Worm (Caenorhabditis elegans) whole organism, early embryonic: ENCODE results near the gene Y116A8C.469.

Source experiments
- B0310.2 ChIP-seq: sonication (generic microtip); optimal IDR thresholded peaks from 2 replicates; lab custom pipeline; 2016; ENCODE audit warnings: mild to moderate bottlenecking, missing genetic modification characterization, missing compliant biosample characterization
- F13C5.2 ChIP-seq: sonication (generic microtip); optimal IDR thresholded peaks from 2 replicates; lab custom pipeline; 2017; ENCODE audit warnings: mild to moderate bottlenecking, missing genetic modification characterization, inconsistent platforms, missing compliant biosample characterization
- aly-1 ChIP-seq: sonication (generic microtip); optimal IDR thresholded peaks from 2 replicates; lab custom pipeline; 2016; ENCODE audit warnings: missing genetic modification characterization, missing compliant biosample characterization
- ama-1 ChIP-seq: fragments of 150-350 bp; optimal IDR thresholded peaks from 2 replicates; lab custom pipeline; 2014
- ceh-13 ChIP-seq: fragments of 200-800 bp; sonication (Bioruptor generic); optimal IDR thresholded peaks from 2 replicates; lab custom pipeline; 2018; ENCODE audit warnings: mild to moderate bottlenecking, missing genetic modification characterization, missing compliant biosample characterization
- ceh-36 ChIP-seq: sonication (generic microtip); optimal IDR thresholded peaks from 2 replicates; lab custom pipeline; 2016; ENCODE audit warnings: missing genetic modification characterization, inconsistent platforms, missing compliant biosample characterization
- ets-7 ChIP-seq: sonication (generic microtip); optimal IDR thresholded peaks from 2 replicates; lab custom pipeline; 2016; ENCODE audit warnings: missing genotype, missing genetic modification characterization, missing compliant biosample characterization
- flt-1 ChIP-seq: fragments of 200-800 bp; sonication (Bioruptor generic); IDR thresholded peaks from 2 replicates; pipeline ENCODE4 v1.3.6; 2022; ENCODE audit warnings: missing genetic modification characterization, missing compliant biosample characterization
- pes-1 ChIP-seq: fragments of 200-800 bp; sonication (Bioruptor generic); IDR thresholded peaks from 2 replicates; pipeline ENCODE4 v1.3.6; 2022; ENCODE audit warnings: missing genetic modification reagents, missing genetic modification characterization, missing compliant biosample characterization
- scrt-1 ChIP-seq: fragments of 200-800 bp; sonication (Bioruptor generic); IDR thresholded peaks from 2 replicates; pipeline ENCODE4 v1.3.6; 2022; ENCODE audit warnings: missing genetic modification characterization, missing compliant biosample characterization
- tbx-11 ChIP-seq: fragments of 200-800 bp; sonication (Bioruptor generic); IDR thresholded peaks from 2 replicates; pipeline ENCODE4 v1.3.6; 2022; ENCODE audit warnings: missing genetic modification characterization, missing compliant biosample characterization

DNA sequence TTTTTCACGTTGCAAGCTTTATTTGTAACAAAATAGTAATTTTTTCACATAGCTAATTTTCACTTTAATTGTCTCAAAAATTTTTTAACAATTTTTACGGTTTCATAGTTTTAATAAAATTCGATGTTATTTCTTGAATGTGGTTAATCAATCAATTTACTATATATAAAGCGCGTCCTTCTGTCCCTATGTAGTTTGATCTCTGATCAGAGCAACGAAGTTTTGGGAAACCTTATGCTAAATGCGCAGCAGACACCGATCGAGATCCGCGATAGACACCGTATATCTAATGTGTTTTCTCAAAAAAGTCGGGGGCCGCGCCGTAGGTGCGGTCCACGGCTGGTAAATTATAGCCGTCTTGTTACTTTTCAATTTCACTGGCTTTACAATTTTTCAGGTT, 29.2 kb downstream of the Y116A8C.469 start:
- TF ChIP-seq flt-1 (GFP tag; lab: Robert Waterston, UW) (no peak), aly-1 (tag; lab: Kevin White, UChicago) (no peak), ets-7 (tag; lab: Kevin White, UChicago) (no peak), B0310.2 (no peak), ama-1 (lab: Kevin White, UChicago) (no peak), F13C5.2 (tag; lab: Kevin White, UChicago) (no peak), ceh-13 (GFP tag; lab: Kevin White, UChicago) (no peak), tbx-11 (no peak), pes-1 (no peak), ceh-36 (tag; lab: Kevin White, UChicago) (no peak), scrt-1 (GFP tag; lab: Robert Waterston, UW) (no peak)
